Fruit fly (Drosophila melanogaster): ENCODE data around the gene AlaRS.

DNA sequence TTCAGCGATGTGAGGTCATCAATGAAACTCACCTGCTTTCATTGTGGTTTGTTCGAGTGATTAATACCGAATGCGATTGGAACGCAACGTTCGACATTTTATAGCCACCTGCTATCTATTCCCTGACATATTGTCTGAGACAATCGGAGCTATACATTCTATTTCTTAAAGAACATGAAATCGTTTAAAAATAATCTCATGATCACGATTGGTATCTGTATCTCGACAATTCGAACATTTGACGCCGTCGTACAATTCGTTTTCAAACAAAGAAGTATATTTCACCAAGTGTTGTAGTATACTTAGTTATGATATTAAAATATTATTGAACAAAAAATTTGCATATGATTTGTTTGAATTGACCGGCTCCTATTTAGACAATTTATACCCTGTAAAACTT, 13.3 kb upstream of the AlaRS start, which contains the start of gene Peritrophin-15b:
- TF ChIP-seq Pif1B (GFP tag; optimal IDR thresholded peaks at IDR 0.05) (no peak), rn (GFP tag; IDR thresholded peaks at IDR 0.05) (no peak), EcR (GFP tag; optimal IDR thresholded peaks at IDR 0.05) (no peak)

Measured in whole organism, pupa.